Fruit fly (Drosophila melanogaster): Measurements from ENCODE around the gene CG3032.

dm6 chrX:6973340-6973739 lies 40.3 kb downstream of the CG3032 start, which contains the start of gene CG3040:
- TF ChIP-seq cic (GFP tag; optimal IDR thresholded peaks at IDR 0.05) = no peak
- TF ChIP-seq CG7045 (GFP tag; optimal IDR thresholded peaks at IDR 0.05) = no peak
